Worm (Caenorhabditis elegans): ENCODE measurements around the gene F46C8.1.

- no peak for TF ChIP-seq unc-62 (GFP tag; optimal IDR thresholded peaks at IDR 0.05 in 1 of 2)
- no peak for TF ChIP-seq unc-62 (tag; optimal IDR thresholded peaks at IDR 0.05)
- TF ChIP-seq lin-15B (tag; optimal IDR thresholded peaks at IDR 0.05): no peak
- no peak for TF ChIP-seq ces-1 (GFP tag; optimal IDR thresholded peaks at IDR 0.05)
- TF ChIP-seq F37D6.2 (tag; optimal IDR thresholded peaks at IDR 0.05): no peak
- TF ChIP-seq mdl-1 (tag; optimal IDR thresholded peaks at IDR 0.05): no peak
- TF ChIP-seq lin-13 (GFP tag; optimal IDR thresholded peaks at IDR 0.05): no peak
- TF ChIP-seq set-16 (GFP tag; IDR thresholded peaks at IDR 0.05): no peak
- no peak for TF ChIP-seq ceh-28 (tag; optimal IDR thresholded peaks at IDR 0.05)
- no peak for TF ChIP-seq duxl-1 (tag; optimal IDR thresholded peaks at IDR 0.05; ENCODE audit: poor library complexity)
Observed at ce11 chrX:7546509-7546908, 1.7 kb upstream of the F46C8.1 start, which contains the start of gene col-174.
